Worm (Caenorhabditis elegans) whole organism, L4 larva: ENCODE measurements around the gene clec-181.

Experiments used
- ama-1 ChIP-seq: fragments of 150-350 bp; optimal IDR thresholded peaks from 2 replicates; lab custom pipeline; 2014; ENCODE audit warnings: inconsistent platforms, mixed read lengths
- ctbp-1 ChIP-seq: fragments of 200-800 bp; sonication (Bioruptor generic); IDR thresholded peaks from 2 replicates; pipeline ENCODE4 v1.3.6; 2022; ENCODE audit warnings: missing genetic modification reagents, missing genetic modification characterization, missing compliant biosample characterization
- fos-1 ChIP-seq: fragments of 150-350 bp; optimal IDR thresholded peaks from 2 replicates; lab custom pipeline; 2014; ENCODE audit warnings: missing biosample characterization, missing genetic modification characterization
- lin-29 ChIP-seq: fragments of 200-800 bp; sonication (Bioruptor generic); IDR thresholded peaks from 2 replicates; pipeline ENCODE4 v1.3.6; 2022; ENCODE audit warnings: missing genetic modification reagents, missing genetic modification characterization, missing compliant biosample characterization
- mdt-29 ChIP-seq: fragments of 200-800 bp; sonication (Bioruptor generic); IDR thresholded peaks from 2 replicates; pipeline ENCODE4 v1.3.6; 2022; ENCODE audit warnings: missing genetic modification reagents, missing genetic modification characterization, missing compliant biosample characterization
- zag-1 ChIP-seq: fragments of 150-350 bp; optimal IDR thresholded peaks from 2 replicates; lab custom pipeline; 2014; ENCODE audit warnings: missing biosample characterization, missing genetic modification characterization

DNA sequence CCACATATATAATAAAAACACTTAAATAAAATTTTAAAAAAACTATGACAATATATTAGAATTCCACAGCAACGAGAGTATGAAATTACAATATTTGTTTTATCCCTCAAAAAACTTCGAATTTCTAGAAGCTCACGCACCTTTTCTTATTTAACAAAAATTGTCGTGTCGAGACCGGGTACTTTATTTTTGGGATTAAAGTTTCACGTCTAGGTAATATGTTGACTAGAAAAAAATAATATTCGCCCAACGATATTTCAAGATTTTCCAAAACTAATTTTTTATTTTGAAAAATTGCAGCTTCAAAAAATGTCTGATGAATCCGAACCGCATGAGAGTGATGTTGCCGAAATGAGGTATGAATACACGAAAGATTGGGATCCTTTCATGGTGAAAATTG lies 48.6 kb downstream of the clec-181 start, which contains the start of gene C49C8.3:
- TF ChIP-seq fos-1 (tag; lab: Kevin White, UChicago): no peak
- TF ChIP-seq mdt-29 (GFP tag; lab: Robert Waterston, UW): no peak
- TF ChIP-seq lin-29 (GFP tag; lab: Robert Waterston, UW): no peak
- no peak for TF ChIP-seq ama-1
- TF ChIP-seq zag-1: no peak
- no peak for TF ChIP-seq ctbp-1 (GFP tag; lab: Robert Waterston, UW)
